Worm (Caenorhabditis elegans) whole organism, late embryonic: ENCODE data around the gene spcs-2.

Experiments
- C08G9.2 ChIP-seq: sonication (generic microtip); optimal IDR thresholded peaks from 2 replicates; lab custom pipeline; 2016; ENCODE audit warnings: mild to moderate bottlenecking, missing genetic modification characterization, moderate library complexity, missing compliant biosample characterization
- C38D4.7 ChIP-seq: fragments of 200-800 bp; sonication (Bioruptor generic); optimal IDR thresholded peaks from 2 replicates; lab custom pipeline; 2018; ENCODE audit warnings: mild to moderate bottlenecking, missing genetic modification characterization, moderate library complexity, missing compliant biosample characterization
- F13H6.1 ChIP-seq: sonication (generic microtip); optimal IDR thresholded peaks from 2 replicates; lab custom pipeline; 2016; ENCODE audit warnings: missing genetic modification characterization, missing compliant biosample characterization
- K09A11.1 ChIP-seq: sonication (generic microtip); optimal IDR thresholded peaks from 2 replicates; lab custom pipeline; 2017; ENCODE audit warnings: antibody characterized with exemption, mild to moderate bottlenecking, missing genetic modification characterization, missing compliant biosample characterization; ENCODE audit not compliant: insufficient read depth
- T23F11.4 ChIP-seq: fragments of 200-800 bp; sonication (Bioruptor generic); optimal IDR thresholded peaks from 2 replicates; lab custom pipeline; 2018; ENCODE audit warnings: mild to moderate bottlenecking, missing genetic modification characterization, missing compliant biosample characterization
- Y22D7AL.16 ChIP-seq: sonication (generic microtip); optimal IDR thresholded peaks from 2 replicates; lab custom pipeline; 2016; ENCODE audit warnings: missing genetic modification characterization, missing compliant biosample characterization
- ama-1 ChIP-seq: fragments of 150-350 bp; optimal IDR thresholded peaks from 2 replicates; lab custom pipeline; 2014
- ceh-19 ChIP-seq: fragments of 200-800 bp; sonication (Bioruptor generic); optimal IDR thresholded peaks from 2 replicates; lab custom pipeline; 2018; ENCODE audit warnings: mild to moderate bottlenecking, missing genetic modification characterization, missing compliant biosample characterization
- ceh-2 ChIP-seq: sonication (generic microtip); optimal IDR thresholded peaks from 2 replicates; lab custom pipeline; 2016; ENCODE audit warnings: missing genotype, missing genetic modification characterization, missing compliant biosample characterization
- ceh-22 ChIP-seq: sonication (generic microtip); optimal IDR thresholded peaks from 2 replicates; lab custom pipeline; 2017; ENCODE audit warnings: missing biosample characterization, missing genetic modification characterization
- ceh-24 ChIP-seq: sonication (generic microtip); optimal IDR thresholded peaks from 2 replicates; lab custom pipeline; 2016; ENCODE audit warnings: mild to moderate bottlenecking, missing genetic modification characterization, missing compliant biosample characterization
- ceh-30 ChIP-seq: fragments of 150-350 bp; optimal IDR thresholded peaks from 2 replicates; lab custom pipeline; 2014; ENCODE audit warnings: missing biosample characterization, missing genetic modification characterization
- ceh-31 ChIP-seq: sonication (generic microtip); optimal IDR thresholded peaks from 2 replicates; lab custom pipeline; 2016; ENCODE audit warnings: missing genetic modification characterization, missing compliant biosample characterization
- ceh-6 ChIP-seq: fragments of 200-800 bp; sonication (Bioruptor generic); optimal IDR thresholded peaks from 2 replicates; lab custom pipeline; 2018; ENCODE audit warnings: mild to moderate bottlenecking, missing genetic modification characterization, missing compliant biosample characterization
- ceh-9 ChIP-seq: sonication (generic microtip); optimal IDR thresholded peaks from 2 replicates; lab custom pipeline; 2016; ENCODE audit warnings: mild to moderate bottlenecking, missing genetic modification characterization, inconsistent platforms, missing compliant biosample characterization
- che-1 ChIP-seq: sonication (generic microtip); optimal IDR thresholded peaks from 2 replicates; lab custom pipeline; 2016; ENCODE audit warnings: mild to moderate bottlenecking, missing genetic modification characterization, missing compliant biosample characterization
- dve-1 ChIP-seq: sonication (generic microtip); optimal IDR thresholded peaks from 2 replicates; lab custom pipeline; 2017; ENCODE audit warnings: antibody characterized with exemption, mild to moderate bottlenecking, missing genetic modification characterization, missing compliant biosample characterization
- elt-4 ChIP-seq: sonication (generic microtip); optimal IDR thresholded peaks from 2 replicates; lab custom pipeline; 2016; ENCODE audit warnings: missing genetic modification characterization, missing compliant biosample characterization
- fkh-10 ChIP-seq: fragments of 150-350 bp; optimal IDR thresholded peaks from 2 replicates; lab custom pipeline; 2014; ENCODE audit warnings: missing biosample characterization, missing genetic modification reagents, missing genetic modification characterization
- gmeb-2 ChIP-seq: sonication (generic microtip); optimal IDR thresholded peaks from 2 replicates; lab custom pipeline; 2016; ENCODE audit warnings: missing genetic modification characterization, inconsistent platforms, missing compliant biosample characterization
- hlh-13 ChIP-seq: fragments of 200-800 bp; sonication (Bioruptor generic); optimal IDR thresholded peaks from 2 replicates; lab custom pipeline; 2018; ENCODE audit warnings: mild to moderate bottlenecking, missing genetic modification characterization, missing compliant biosample characterization
- hlh-6 ChIP-seq: sonication (generic microtip); optimal IDR thresholded peaks from 2 replicates; lab custom pipeline; 2016; ENCODE audit warnings: missing genotype, missing genetic modification characterization, missing compliant biosample characterization
- hlh-8 ChIP-seq: sonication (generic microtip); optimal IDR thresholded peaks from 2 replicates; lab custom pipeline; 2016; ENCODE audit warnings: missing genotype, missing genetic modification characterization, missing compliant biosample characterization
- lim-6 ChIP-seq: sonication (generic microtip); optimal IDR thresholded peaks from 2 replicates; lab custom pipeline; 2016; ENCODE audit warnings: missing genetic modification characterization, missing compliant biosample characterization
- mec-3 ChIP-seq: sonication (generic microtip); optimal IDR thresholded peaks from 2 replicates; lab custom pipeline; 2016; ENCODE audit warnings: borderline replicate concordance, missing genetic modification characterization, missing compliant biosample characterization
- nfya-1 ChIP-seq: sonication (generic microtip); optimal IDR thresholded peaks from 2 replicates; lab custom pipeline; 2017; ENCODE audit warnings: missing genetic modification characterization, mild to moderate bottlenecking, missing compliant biosample characterization, antibody characterized with exemption, moderate library complexity
- nhr-11 ChIP-seq: fragments of 150-350 bp; optimal IDR thresholded peaks from 2 replicates; lab custom pipeline; 2014; ENCODE audit warnings: missing biosample characterization, missing genetic modification characterization
- nhr-232 ChIP-seq: sonication (generic microtip); optimal IDR thresholded peaks from 2 replicates; lab custom pipeline; 2016; ENCODE audit warnings: missing genetic modification characterization, missing compliant biosample characterization
- npax-4 ChIP-seq: sonication (generic microtip); optimal IDR thresholded peaks from 2 replicates; lab custom pipeline; 2016; ENCODE audit warnings: missing genetic modification characterization, missing compliant biosample characterization
- odd-2 ChIP-seq: sonication (generic microtip); optimal IDR thresholded peaks from 2 replicates; lab custom pipeline; 2017; ENCODE audit warnings: antibody characterized with exemption, mild to moderate bottlenecking, missing genetic modification characterization, missing compliant biosample characterization
- pag-3 ChIP-seq: sonication (generic microtip); optimal IDR thresholded peaks from 2 replicates; lab custom pipeline; 2016; ENCODE audit warnings: missing compliant biosample characterization, missing genetic modification characterization, borderline replicate concordance
- pax-1 ChIP-seq: fragments of 150-350 bp; optimal IDR thresholded peaks from 2 replicates; lab custom pipeline; 2014; ENCODE audit warnings: missing biosample characterization, missing genetic modification characterization
- sdc-2 ChIP-seq: sonication (generic microtip); optimal IDR thresholded peaks from 2 replicates; lab custom pipeline; 2016; ENCODE audit warnings: missing genotype, missing genetic modification characterization, missing compliant biosample characterization
- sox-4 ChIP-seq: sonication (generic microtip); optimal IDR thresholded peaks from 2 replicates; lab custom pipeline; 2017; ENCODE audit warnings: mild to moderate bottlenecking, missing genetic modification characterization, inconsistent platforms, missing compliant biosample characterization
- syd-9 ChIP-seq: sonication (generic microtip); optimal IDR thresholded peaks from 2 replicates; lab custom pipeline; 2016; ENCODE audit warnings: mild to moderate bottlenecking, missing genetic modification characterization, moderate library complexity, missing compliant biosample characterization
- tbx-2 ChIP-seq: sonication (generic microtip); optimal IDR thresholded peaks from 2 replicates; lab custom pipeline; 2016; ENCODE audit warnings: missing genetic modification characterization, missing compliant biosample characterization
- tbx-7 ChIP-seq: sonication (generic microtip); optimal IDR thresholded peaks from 2 replicates; lab custom pipeline; 2016; ENCODE audit warnings: missing genotype, missing genetic modification characterization, missing compliant biosample characterization
- unc-3 ChIP-seq, 2 experiments: fragments of 200-800 bp in 1 of 2; sonication (Bioruptor generic) in 1 of 2; sonication (generic microtip) in 1 of 2; conservative IDR thresholded peaks in 1 of 2; optimal IDR thresholded peaks in 1 of 2; 2 replicates each; pipeline versions ENCODE4 v1.3.6 to Lab custom; 2016 to 2022; ENCODE audit warnings: missing compliant biosample characterization in 2 of 2, missing genetic modification characterization in 2 of 2, missing genetic modification reagents in 1 of 2
- unc-55 ChIP-seq: sonication (generic microtip); optimal IDR thresholded peaks from 2 replicates; lab custom pipeline; 2017; ENCODE audit warnings: missing biosample characterization, missing genetic modification reagents, missing genetic modification characterization
- unc-86 ChIP-seq: sonication (generic microtip); optimal IDR thresholded peaks from 2 replicates; lab custom pipeline; 2016; ENCODE audit warnings: missing genetic modification characterization, missing compliant biosample characterization
- zip-5 ChIP-seq: sonication (generic microtip); optimal IDR thresholded peaks from 2 replicates; lab custom pipeline; 2016; ENCODE audit warnings: missing genetic modification characterization, missing compliant biosample characterization
- ztf-16 ChIP-seq: sonication (generic microtip); optimal IDR thresholded peaks from 2 replicates; lab custom pipeline; 2017; ENCODE audit warnings: missing genetic modification characterization, missing compliant biosample characterization

Gene spcs-2

ce11 chrIII:12904987-12905541 lies 30.2 kb downstream of the spcs-2 start, which contains the start of gene cox-5A (continued):
- TF ChIP-seq ceh-30 (peak; percentile 86), fkh-10 (GFP tag; lab: Kevin White, UChicago) (peak; percentile 31), pax-1 (tag; lab: Kevin White, UChicago) (peak; percentile 81), hlh-6 (tag; lab: Kevin White, UChicago) (peak; percentile 58), K09A11.1 (peak; percentile 50), unc-3 (GFP tag; conservative IDR thresholded peaks at IDR 0.05; lab: Robert Waterston, UW) (no peak), unc-3 (tag; optimal IDR thresholded peaks at IDR 0.05; lab: Kevin White, UChicago) (peak; percentile 24), ceh-2 (tag; lab: Kevin White, UChicago) (peak; percentile 67), gmeb-2 (tag; lab: Kevin White, UChicago) (peak; percentile 36), ceh-22 (tag; lab: Kevin White, UChicago) (peak; percentile 38), lim-6 (peak; percentile 71), ceh-6 (peak; percentile 21), nhr-232 (tag; lab: Kevin White, UChicago) (no peak), dve-1 (tag; lab: Kevin White, UChicago) (peak; percentile 77), ceh-31 (tag; lab: Kevin White, UChicago) (peak; percentile 99), unc-86 (tag; lab: Kevin White, UChicago) (peak; percentile 70), syd-9 (tag; lab: Kevin White, UChicago) (peak; percentile 32), T23F11.4 (GFP tag; lab: Kevin White, UChicago) (no peak), hlh-8 (no peak), nhr-11 (no peak), elt-4 (tag; lab: Kevin White, UChicago) (no peak), che-1 (tag; lab: Kevin White, UChicago) (no peak), unc-55 (GFP tag; lab: Kevin White, UChicago) (peak; percentile 78), odd-2 (no peak), mec-3 (tag; lab: Kevin White, UChicago) (no peak), ceh-9 (tag; lab: Kevin White, UChicago) (no peak), tbx-2 (tag; lab: Kevin White, UChicago) (peak; percentile 91), npax-4 (tag; lab: Kevin White, UChicago) (peak; percentile 28), C38D4.7 (GFP tag; lab: Kevin White, UChicago) (no peak), C08G9.2 (tag; lab: Kevin White, UChicago) (peak; percentile 43), F13H6.1 (tag; lab: Kevin White, UChicago) (peak; percentile 43), pag-3 (tag; lab: Kevin White, UChicago) (no peak), hlh-13 (no peak), nfya-1 (tag; lab: Kevin White, UChicago) (peak; percentile 99), sdc-2 (tag; lab: Kevin White, UChicago) (peak; percentile 21), tbx-7 (no peak), Y22D7AL.16 (no peak), ceh-19 (GFP tag; lab: Kevin White, UChicago) (peak; percentile 38), ceh-24 (no peak), ztf-16 (tag; lab: Kevin White, UChicago) (peak; percentile 88)

ce11 chrIII:12906611-12907037 lies 31.8 kb downstream of the spcs-2 start:
- TF ChIP-seq sox-4 (no peak), ama-1 (lab: Kevin White, UChicago) (peak; percentile 71), zip-5 (no peak)
